Fruit fly (Drosophila melanogaster) whole organism, embryonic: ENCODE measurements around the gene CG3515.

ENCODE experiments used
- ATbp ChIP-seq: fragments of 200-800 bp; sonication (Bioruptor generic); optimal IDR thresholded peaks from 2 replicates; lab custom pipeline; 2017; ENCODE audit warnings: missing biosample characterization, mild to moderate bottlenecking, missing genetic modification characterization, missing genetic modification reagents
- Bteb2 ChIP-seq: fragments of 200-800 bp; sonication (Bioruptor generic); optimal IDR thresholded peaks from 2 replicates; lab custom pipeline; 2016; ENCODE audit warnings: missing biosample characterization, missing genetic modification characterization
- CG11723 ChIP-seq: fragments of 200-800 bp; sonication (Bioruptor generic); optimal IDR thresholded peaks from 2 replicates; lab custom pipeline; 2017; ENCODE audit warnings: missing biosample characterization, mild to moderate bottlenecking, missing genetic modification characterization
- CG12071 ChIP-seq: fragments of 200-800 bp; sonication (Bioruptor generic); optimal IDR thresholded peaks from 3 replicates; lab custom pipeline; 2018; ENCODE audit warnings: missing biosample characterization, mild to moderate bottlenecking, missing genetic modification characterization
- CG13296 ChIP-seq: fragments of 200-800 bp; sonication (Bioruptor generic); optimal IDR thresholded peaks from 3 replicates; lab custom pipeline; 2018; ENCODE audit warnings: missing biosample characterization, mild to moderate bottlenecking, missing genetic modification characterization
- CG13894 ChIP-seq: fragments of 200-800 bp; sonication (Bioruptor generic); optimal IDR thresholded peaks from 3 replicates; lab custom pipeline; 2018; ENCODE audit warnings: missing biosample characterization, mild to moderate bottlenecking, missing genetic modification characterization, moderate library complexity
- CG15696 ChIP-seq: fragments of 200-800 bp; sonication (Bioruptor generic); optimal IDR thresholded peaks from 2 replicates; lab custom pipeline; 2019; ENCODE audit warnings: missing biosample characterization, mild to moderate bottlenecking, missing genetic modification characterization, moderate library complexity
- CG17829 ChIP-seq: fragments of 200-800 bp; optimal IDR thresholded peaks from 2 replicates; lab custom pipeline; 2019; ENCODE audit warnings: missing biosample characterization, mild to moderate bottlenecking, missing genetic modification characterization, moderate library complexity
- CG18599 ChIP-seq: fragments of 200-800 bp; sonication (Bioruptor generic); optimal IDR thresholded peaks from 3 replicates; lab custom pipeline; 2017; ENCODE audit warnings: missing biosample characterization, missing genetic modification characterization, mild to moderate bottlenecking, moderate library complexity, missing genetic modification reagents
- CG2129 ChIP-seq: fragments of 200-800 bp; sonication (Bioruptor generic); IDR thresholded peaks from 2 replicates; pipeline ENCODE4 v1.3.6; 2022; ENCODE audit warnings: missing biosample characterization, missing genetic modification characterization; ENCODE audit not compliant: partially characterized antibody
- CG30403 ChIP-seq: fragments of 200-800 bp; sonication (Bioruptor generic); optimal IDR thresholded peaks from 3 replicates; lab custom pipeline; 2016; ENCODE audit warnings: missing biosample characterization, missing genetic modification characterization
- CG31441 ChIP-seq: fragments of 200-800 bp; sonication (Bioruptor generic); IDR thresholded peaks from 2 replicates; pipeline ENCODE4 v1.3.6; 2022; ENCODE audit warnings: missing biosample characterization, missing genetic modification characterization
- CG32772 ChIP-seq: fragments of 200-800 bp; sonication (Bioruptor generic); IDR thresholded peaks from 2 replicates; pipeline ENCODE4 v1.3.6; 2022; ENCODE audit warnings: missing biosample characterization, missing genetic modification characterization
- CG42726 ChIP-seq: fragments of 200-800 bp; sonication (Bioruptor generic); IDR thresholded peaks from 2 replicates; pipeline ENCODE4 v1.3.6; 2022; ENCODE audit warnings: missing biosample characterization, missing genetic modification characterization; ENCODE audit not compliant: partially characterized antibody
- CG6813 ChIP-seq: fragments of 200-800 bp; sonication (Bioruptor generic); optimal IDR thresholded peaks from 2 replicates; lab custom pipeline; 2017; ENCODE audit warnings: missing biosample characterization, missing genetic modification characterization, mild to moderate bottlenecking, moderate library complexity, missing genetic modification reagents
- CG7556 ChIP-seq: fragments of 200-800 bp; sonication (Bioruptor generic); optimal IDR thresholded peaks from 2 replicates; lab custom pipeline; 2017; ENCODE audit warnings: missing biosample characterization, mild to moderate bottlenecking, missing genetic modification characterization
- CoRest ChIP-seq: fragments of 200-800 bp; sonication (Bioruptor generic); optimal IDR thresholded peaks from 3 replicates; lab custom pipeline; 2018; ENCODE audit warnings: missing biosample characterization, mild to moderate bottlenecking, missing genetic modification characterization, moderate library complexity
- Dip2 ChIP-seq: fragments of 200-800 bp; sonication (Bioruptor generic); IDR thresholded peaks from 2 replicates; pipeline ENCODE4 v1.3.6; 2022; ENCODE audit warnings: missing biosample characterization, missing genetic modification characterization
- Dref ChIP-seq: fragments of 200-800 bp; sonication (Bioruptor generic); IDR thresholded peaks from 2 replicates; pipeline ENCODE4 v1.3.6; 2022; ENCODE audit warnings: missing biosample characterization, missing genetic modification characterization
- HLH3B ChIP-seq: fragments of 200-800 bp; sonication (Bioruptor generic); IDR thresholded peaks from 2 replicates; pipeline ENCODE4 v1.3.6; 2022; ENCODE audit warnings: missing biosample characterization, missing genetic modification characterization
- Hey ChIP-seq: fragments of 200-800 bp; sonication (Bioruptor generic); optimal IDR thresholded peaks from 3 replicates; lab custom pipeline; 2018; ENCODE audit warnings: missing biosample characterization, mild to moderate bottlenecking, missing genetic modification characterization
- Hsf ChIP-seq: fragments of 200-800 bp; sonication (Bioruptor generic); optimal IDR thresholded peaks from 3 replicates; lab custom pipeline; 2016; ENCODE audit warnings: missing biosample characterization, missing genetic modification characterization
- Sox102F ChIP-seq: fragments of 200-800 bp; sonication (Bioruptor generic); optimal IDR thresholded peaks from 2 replicates; lab custom pipeline; 2018; ENCODE audit warnings: missing biosample characterization, mild to moderate bottlenecking, missing genetic modification characterization, moderate library complexity
- Spps ChIP-seq: fragments of 200-800 bp; sonication (Bioruptor generic); optimal IDR thresholded peaks from 2 replicates; lab custom pipeline; 2018; ENCODE audit warnings: missing biosample characterization, mild to moderate bottlenecking, missing genetic modification characterization
- Sry-β ChIP-seq: fragments of 200-800 bp; sonication (Bioruptor generic); optimal IDR thresholded peaks from 2 replicates; lab custom pipeline; 2018; ENCODE audit warnings: missing biosample characterization, mild to moderate bottlenecking, missing genetic modification characterization, moderate library complexity
- Usf ChIP-seq: fragments of 200-800 bp; sonication (Bioruptor generic); optimal IDR thresholded peaks from 2 replicates; lab custom pipeline; 2017; ENCODE audit warnings: missing genotype, missing biosample characterization, missing genetic modification characterization
- Vsx1 ChIP-seq: fragments of 200-800 bp; sonication (Bioruptor generic); optimal IDR thresholded peaks from 2 replicates; lab custom pipeline; 2017; ENCODE audit warnings: missing biosample characterization, mild to moderate bottlenecking, missing genetic modification characterization, missing genetic modification reagents
- Xbp1 ChIP-seq: fragments of 200-800 bp; sonication (Bioruptor generic); optimal IDR thresholded peaks from 3 replicates; lab custom pipeline; 2016; ENCODE audit warnings: missing biosample characterization, mild to moderate bottlenecking, missing genetic modification characterization
- al ChIP-seq: fragments of 200-800 bp; sonication (Bioruptor generic); IDR thresholded peaks from 2 replicates; pipeline ENCODE4 v1.3.6; 2022; ENCODE audit warnings: missing biosample characterization, missing genetic modification characterization
- cato ChIP-seq: fragments of 200-800 bp; sonication (Bioruptor generic); optimal IDR thresholded peaks from 2 replicates; lab custom pipeline; 2016; ENCODE audit warnings: missing biosample characterization, missing genetic modification characterization, borderline replicate concordance
- fd96Cb ChIP-seq: fragments of 200-800 bp; sonication (Bioruptor generic); optimal IDR thresholded peaks from 2 replicates; lab custom pipeline; 2018; ENCODE audit warnings: missing biosample characterization, mild to moderate bottlenecking, missing genetic modification characterization, moderate library complexity
- ftz-f1 ChIP-seq: fragments of 200-800 bp; sonication (Bioruptor generic); optimal IDR thresholded peaks from 2 replicates; lab custom pipeline; 2016; ENCODE audit warnings: missing biosample characterization, missing genetic modification characterization
- gfzf ChIP-seq: fragments of 200-800 bp; sonication (Bioruptor generic); optimal IDR thresholded peaks from 2 replicates; lab custom pipeline; 2016; ENCODE audit warnings: missing biosample characterization, mild to moderate bottlenecking, missing genetic modification characterization, moderate library complexity
- grau ChIP-seq: fragments of 200-800 bp; optimal IDR thresholded peaks from 3 replicates; lab custom pipeline; 2019; ENCODE audit warnings: missing biosample characterization, mild to moderate bottlenecking, missing genetic modification characterization, moderate library complexity
- ind ChIP-seq: fragments of 200-800 bp; sonication (Bioruptor generic); optimal IDR thresholded peaks from 3 replicates; lab custom pipeline; 2016; ENCODE audit warnings: missing biosample characterization, missing genetic modification characterization
- lab ChIP-seq: fragments of 200-800 bp; sonication (Bioruptor generic); optimal IDR thresholded peaks from 3 replicates; lab custom pipeline; 2017; ENCODE audit warnings: missing biosample characterization, missing genetic modification characterization, mild to moderate bottlenecking, moderate library complexity, missing genetic modification reagents
- nom ChIP-seq: fragments of 200-800 bp; sonication (Bioruptor generic); optimal IDR thresholded peaks from 2 replicates; lab custom pipeline; 2017; ENCODE audit warnings: missing biosample characterization, missing genetic modification characterization, mild to moderate bottlenecking, moderate library complexity, missing genetic modification reagents
- pnt ChIP-seq: fragments of 200-800 bp; sonication (Bioruptor generic); optimal IDR thresholded peaks from 3 replicates; lab custom pipeline; 2016; ENCODE audit warnings: missing biosample characterization, missing genetic modification characterization
- sens-2 ChIP-seq: fragments of 200-800 bp; sonication (Bioruptor generic); IDR thresholded peaks from 2 replicates; pipeline ENCODE4 v1.3.6; 2022; ENCODE audit warnings: missing biosample characterization, missing genetic modification characterization
- slbo ChIP-seq: fragments of 200-800 bp; sonication (Bioruptor generic); IDR thresholded peaks from 2 replicates; pipeline ENCODE4 v1.3.6; 2022; ENCODE audit warnings: missing biosample characterization, missing genetic modification characterization
- ssp ChIP-seq: fragments of 200-800 bp; sonication (Bioruptor generic); IDR thresholded peaks from 2 replicates; pipeline ENCODE4 v1.3.6; 2022; ENCODE audit warnings: missing biosample characterization, missing genetic modification characterization
- tll ChIP-seq, 2 experiments: fragments of 200-800 bp in 1 of 2; fragments of >200 bp in 1 of 2; sonication (Bioruptor generic) in 1 of 2; optimal IDR thresholded peaks; 2 replicates each; lab custom pipeline; 2017 to 2019; ENCODE audit warnings: missing biosample characterization in 2 of 2, missing genetic modification characterization in 2 of 2, mild to moderate bottlenecking in 1 of 2, moderate library complexity in 1 of 2
- tna ChIP-seq: fragments of 200-800 bp; sonication (Bioruptor generic); IDR thresholded peaks from 2 replicates; pipeline ENCODE4 v1.3.6; 2022; ENCODE audit warnings: missing biosample characterization, missing genetic modification characterization; ENCODE audit not compliant: partially characterized antibody
- ttk ChIP-seq: fragments of 200-800 bp; sonication (Bioruptor generic); IDR thresholded peaks from 2 replicates; pipeline ENCODE4 v2.1.2; 2022; ENCODE audit warnings: missing biosample characterization, missing genetic modification characterization
- unc-4 ChIP-seq: fragments of 200-800 bp; sonication (Bioruptor generic); IDR thresholded peaks from 2 replicates; pipeline ENCODE4 v1.3.6; 2022; ENCODE audit warnings: missing biosample characterization, missing genetic modification characterization; ENCODE audit not compliant: partially characterized antibody
- usp ChIP-seq: fragments of >200 bp; optimal IDR thresholded peaks from 2 replicates; lab custom pipeline; 2017; ENCODE audit warnings: missing biosample characterization, missing genetic modification characterization

Gene CG3515

dm6 chr2L:2528097-2528496, 24.5 kb downstream of the CG3515 start (continued):
- no peak for TF ChIP-seq tna
- TF ChIP-seq Hey (tag; lab: Kevin White, UChicago) = peak; percentile 55
- no peak for TF ChIP-seq Dref
- TF ChIP-seq Dip2 = no peak
- peak; percentile 9 for TF ChIP-seq CG12071 (GFP tag; lab: Kevin White, UChicago)
- TF ChIP-seq tll (GFP tag; optimal IDR thresholded peaks at IDR 0.05; lab: Kevin White, UChicago) = no peak
- TF ChIP-seq CG30403 (GFP tag; lab: Kevin White, UChicago) = peak; percentile 19
- TF ChIP-seq CG15696 (tag; lab: Kevin White, UChicago) = no peak
- peak; percentile 59 for TF ChIP-seq lab (GFP tag; lab: Kevin White, UChicago)
- peak; percentile 19 for TF ChIP-seq ATbp (GFP tag; lab: Kevin White, UChicago)
- 0 out of 2 replicates have a peak, but pooled peaks have one; percentile 18 for TF ChIP-seq sens-2
- TF ChIP-seq Bteb2 = no peak
- no peak for TF ChIP-seq CG11723 (GFP tag; lab: Kevin White, UChicago)
- no peak for TF ChIP-seq nom (GFP tag; lab: Kevin White, UChicago)
- peak; percentile 13 for TF ChIP-seq fd96Cb
- peak; percentile 10 for TF ChIP-seq Hsf (GFP tag; lab: Kevin White, UChicago)
- peak; percentile 8 for TF ChIP-seq CoRest (tag; lab: Kevin White, UChicago)
- TF ChIP-seq CG13894 (tag; lab: Kevin White, UChicago) = no peak
- TF ChIP-seq CG18599 (GFP tag; lab: Kevin White, UChicago) = peak; percentile 70
- TF ChIP-seq CG2129 (GFP tag; lab: Robert Waterston, UW) = no peak
- no peak for TF ChIP-seq Usf (GFP tag; lab: Kevin White, UChicago)
- TF ChIP-seq usp (GFP tag; lab: Kevin White, UChicago) = no peak
- TF ChIP-seq Spps (tag; lab: Kevin White, UChicago) = no peak
- no peak for TF ChIP-seq ftz-f1 (GFP tag; lab: Kevin White, UChicago)
- TF ChIP-seq CG31441 (GFP tag; lab: Robert Waterston, UW) = 0 out of 2 replicates have a peak, but pooled peaks have one; percentile 15
- TF ChIP-seq Vsx1 (GFP tag; lab: Kevin White, UChicago) = no peak
- peak; percentile 23; the same call in 1 of the 2 replicates for TF ChIP-seq slbo (GFP tag; lab: Robert Waterston, UW)
- TF ChIP-seq CG7556 (GFP tag; lab: Kevin White, UChicago) = peak; percentile 35
- no peak for TF ChIP-seq CG32772 (GFP tag; lab: Robert Waterston, UW)
- TF ChIP-seq HLH3B (GFP tag; lab: Robert Waterston, UW) = peak; percentile 34; the same call in 1 of the 2 replicates
- no peak for TF ChIP-seq CG42726 (GFP tag; lab: Robert Waterston, UW)
- no peak for TF ChIP-seq CG17829 (tag; lab: Kevin White, UChicago)
- no peak for TF ChIP-seq ssp
- peak; percentile 23 for TF ChIP-seq Sox102F (GFP tag; lab: Kevin White, UChicago)
- TF ChIP-seq unc-4 (GFP tag; lab: Robert Waterston, UW) = no peak
- no peak for TF ChIP-seq Sry-β (GFP tag; lab: Kevin White, UChicago)
- TF ChIP-seq CG13296 (GFP tag; lab: Kevin White, UChicago) = no peak
- no peak for TF ChIP-seq pnt (GFP tag; lab: Kevin White, UChicago)
- peak; percentile 32 for TF ChIP-seq Xbp1
- TF ChIP-seq grau (tag; lab: Kevin White, UChicago) = peak; percentile 26
- TF ChIP-seq CG6813 (GFP tag; lab: Kevin White, UChicago) = peak; percentile 10
- no peak for TF ChIP-seq cato (GFP tag; lab: Kevin White, UChicago)
- no peak for TF ChIP-seq gfzf (GFP tag; lab: Kevin White, UChicago)
- peak; percentile 12; the same call in 1 of the 2 replicates for TF ChIP-seq ttk (GFP tag; lab: Robert Waterston, UW)
- peak; percentile 19 for TF ChIP-seq ind (GFP tag; lab: Kevin White, UChicago)
- TF ChIP-seq al (GFP tag; lab: Robert Waterston, UW) = no peak
